Fruit fly (Drosophila melanogaster): ENCODE measurements around the gene CG31088.

DNA sequence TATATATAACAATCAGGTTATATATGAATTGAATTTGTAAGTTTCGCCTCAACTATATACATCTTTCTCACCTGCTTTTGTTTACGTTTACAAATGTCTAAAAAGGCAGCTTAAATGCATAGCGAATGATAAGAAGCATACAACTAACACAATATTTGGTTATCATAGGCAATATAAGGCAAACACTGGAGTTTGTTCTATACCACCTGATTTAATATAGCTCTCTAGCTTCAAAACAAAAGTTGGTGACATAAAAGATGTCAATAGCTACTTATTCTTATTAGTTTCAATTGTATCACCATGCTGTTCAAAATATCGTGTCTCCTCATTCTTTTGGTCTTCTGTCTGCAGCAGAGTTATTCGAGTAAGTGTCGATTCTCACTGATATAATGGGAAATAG is 24.8 kb downstream of the CG31088 start:
- TF ChIP-seq CG8478 (optimal IDR thresholded peaks at IDR 0.05) (no peak), CTCF (optimal IDR thresholded peaks at IDR 0.05) (no peak)
